Worm (Caenorhabditis elegans) whole organism, L4 larva: Measurements from ENCODE around the gene rhi-1.

ENCODE experiments used
- D1046.2 ChIP-seq: fragments of 200-800 bp; sonication (Bioruptor generic); IDR thresholded peaks from 2 replicates; pipeline ENCODE4 v1.3.6; 2022; ENCODE audit warnings: missing genetic modification characterization, missing compliant biosample characterization
- F26F4.8 ChIP-seq: fragments of 200-800 bp; sonication (Bioruptor generic); conservative IDR thresholded peaks from 2 replicates; pipeline ENCODE4 v1.3.6; 2022; ENCODE audit warnings: missing genetic modification characterization, missing compliant biosample characterization
- F37D6.2 ChIP-seq: sonication (generic microtip); optimal IDR thresholded peaks from 2 replicates; lab custom pipeline; 2016; ENCODE audit warnings: mild to moderate bottlenecking, missing genetic modification characterization, missing compliant biosample characterization
- T20F7.1 ChIP-seq: fragments of 200-800 bp; sonication (Bioruptor generic); optimal IDR thresholded peaks from 2 replicates; lab custom pipeline; 2018; ENCODE audit warnings: mild to moderate bottlenecking, missing genetic modification characterization, missing compliant biosample characterization
- aly-2 ChIP-seq: sonication (generic microtip); optimal IDR thresholded peaks from 2 replicates; lab custom pipeline; 2018; ENCODE audit warnings: missing biosample characterization, missing genetic modification characterization
- arid-1 ChIP-seq: fragments of 200-800 bp; sonication (Bioruptor generic); conservative IDR thresholded peaks from 2 replicates; pipeline ENCODE4 v1.3.6; 2022; ENCODE audit warnings: missing genetic modification reagents, missing genetic modification characterization, missing compliant biosample characterization
- ceh-20 ChIP-seq: fragments of 200-800 bp; sonication (Bioruptor generic); IDR thresholded peaks from 2 replicates; pipeline ENCODE4 v1.3.6; 2022; ENCODE audit warnings: missing genetic modification reagents, missing genetic modification characterization, missing compliant biosample characterization
- ceh-82 ChIP-seq: sonication (generic microtip); optimal IDR thresholded peaks from 2 replicates; lab custom pipeline; 2017; ENCODE audit warnings: missing biosample characterization, missing genetic modification characterization
- cey-2 ChIP-seq: sonication (generic microtip); optimal IDR thresholded peaks from 3 replicates; lab custom pipeline; 2017; ENCODE audit warnings: missing genetic modification characterization, mild to moderate bottlenecking, missing compliant biosample characterization, antibody characterized with exemption, borderline replicate concordance; ENCODE audit not compliant: insufficient read depth
- daf-16 ChIP-seq, 3 experiments: sonication (generic microtip); optimal IDR thresholded peaks; 2 replicates each; lab custom pipeline; 2016 to 2017; ENCODE audit warnings: missing genetic modification characterization in 3 of 3, missing genetic modification reagents in 3 of 3, mild to moderate bottlenecking in 2 of 3, missing compliant biosample characterization in 2 of 3, missing biosample characterization in 1 of 3, moderate library complexity in 1 of 3
- daf-8 ChIP-seq: fragments of 200-800 bp; sonication (Bioruptor generic); IDR thresholded peaks from 2 replicates; pipeline ENCODE4 v1.3.6; 2022; ENCODE audit warnings: missing genetic modification characterization, missing compliant biosample characterization
- dmd-6 ChIP-seq: fragments of 200-800 bp; sonication (Bioruptor generic); IDR thresholded peaks from 2 replicates; pipeline ENCODE4 v1.3.6; 2022; ENCODE audit warnings: missing genetic modification reagents, missing genetic modification characterization, missing compliant biosample characterization
- dmd-9 ChIP-seq: fragments of 200-800 bp; sonication (Bioruptor generic); IDR thresholded peaks from 2 replicates; pipeline ENCODE4 v1.3.6; 2022; ENCODE audit warnings: missing genetic modification reagents, missing genetic modification characterization, missing compliant biosample characterization
- egl-27 ChIP-seq: sonication (generic microtip); optimal IDR thresholded peaks from 3 replicates; lab custom pipeline; 2017; ENCODE audit warnings: missing biosample characterization, missing genetic modification reagents, missing genetic modification characterization
- egl-43 ChIP-seq: fragments of 200-800 bp; sonication (Bioruptor generic); IDR thresholded peaks from 2 replicates; pipeline ENCODE4 v1.3.6; 2022; ENCODE audit warnings: missing genetic modification reagents, missing genetic modification characterization, missing compliant biosample characterization
- gei-8 ChIP-seq: fragments of 200-800 bp; sonication (Bioruptor generic); optimal IDR thresholded peaks from 2 replicates; lab custom pipeline; 2018; ENCODE audit warnings: mild to moderate bottlenecking, missing genetic modification characterization, missing compliant biosample characterization
- hif-1 ChIP-seq, 2 experiments: sonication (generic microtip); optimal IDR thresholded peaks; 2 replicates each; lab custom pipeline; 2016 to 2017; ENCODE audit warnings: missing compliant biosample characterization in 2 of 2, missing genetic modification characterization in 2 of 2, missing genetic modification reagents in 2 of 2, missing genotype in 2 of 2, mild to moderate bottlenecking in 1 of 2
- hlh-11 ChIP-seq: fragments of 200-800 bp; sonication (Bioruptor generic); optimal IDR thresholded peaks from 2 replicates; lab custom pipeline; 2018; ENCODE audit warnings: mild to moderate bottlenecking, missing genetic modification characterization, missing compliant biosample characterization
- jun-1 ChIP-seq: fragments of 150-350 bp; optimal IDR thresholded peaks from 2 replicates; lab custom pipeline; 2014; ENCODE audit warnings: missing biosample characterization, missing genetic modification reagents, missing genetic modification characterization
- lin-1 ChIP-seq: fragments of 200-800 bp; sonication (Bioruptor generic); IDR thresholded peaks from 2 replicates; pipeline ENCODE4 v1.3.6; 2022; ENCODE audit warnings: missing genetic modification reagents, missing genetic modification characterization, missing compliant biosample characterization
- lin-15B ChIP-seq: fragments of 150-350 bp; sonication (generic microtip); optimal IDR thresholded peaks from 3 replicates; lab custom pipeline; 2014; ENCODE audit warnings: missing biosample characterization, missing genetic modification characterization
- lin-29 ChIP-seq: fragments of 200-800 bp; sonication (Bioruptor generic); IDR thresholded peaks from 2 replicates; pipeline ENCODE4 v1.3.6; 2022; ENCODE audit warnings: missing genetic modification reagents, missing genetic modification characterization, missing compliant biosample characterization
- lin-38 ChIP-seq: fragments of 200-800 bp; sonication (Bioruptor generic); IDR thresholded peaks from 2 replicates; pipeline ENCODE4 v1.3.6; 2022; ENCODE audit warnings: missing genetic modification reagents, missing genetic modification characterization, missing compliant biosample characterization
- lir-3 ChIP-seq: sonication (generic microtip); optimal IDR thresholded peaks from 2 replicates; lab custom pipeline; 2016; ENCODE audit warnings: mild to moderate bottlenecking, missing genetic modification characterization, missing compliant biosample characterization
- lsy-2 ChIP-seq, 2 experiments: fragments of 150-350 bp in 1 of 2; sonication (generic microtip) in 1 of 2; optimal IDR thresholded peaks; 2 replicates each; lab custom pipeline; 2014 to 2017; ENCODE audit warnings: missing biosample characterization in 2 of 2, missing genetic modification characterization in 2 of 2
- mdl-1 ChIP-seq, 2 experiments: fragments of 150-350 bp in 1 of 2; sonication (generic microtip) in 1 of 2; optimal IDR thresholded peaks; 2 replicates each; lab custom pipeline; 2014 to 2017; ENCODE audit warnings: missing biosample characterization in 2 of 2, missing genetic modification characterization in 2 of 2
- mdt-29 ChIP-seq: fragments of 200-800 bp; sonication (Bioruptor generic); IDR thresholded peaks from 2 replicates; pipeline ENCODE4 v1.3.6; 2022; ENCODE audit warnings: missing genetic modification reagents, missing genetic modification characterization, missing compliant biosample characterization
- mep-1 ChIP-seq: fragments of 150-350 bp; sonication (generic microtip); optimal IDR thresholded peaks from 3 replicates; lab custom pipeline; 2014; ENCODE audit warnings: missing biosample characterization, missing genetic modification characterization
- mxl-2 ChIP-seq: fragments of 200-800 bp; sonication (Bioruptor generic); conservative IDR thresholded peaks from 2 replicates; pipeline ENCODE4 v1.3.6; 2022; ENCODE audit warnings: missing genetic modification reagents, missing genetic modification characterization, missing compliant biosample characterization
- mxl-3 ChIP-seq: fragments of 200-800 bp; sonication (Bioruptor generic); optimal IDR thresholded peaks from 2 replicates; lab custom pipeline; 2018; ENCODE audit warnings: mild to moderate bottlenecking, missing genetic modification characterization, missing compliant biosample characterization
- nhr-102 ChIP-seq: sonication (generic microtip); optimal IDR thresholded peaks from 2 replicates; lab custom pipeline; 2016; ENCODE audit warnings: mild to moderate bottlenecking, missing genetic modification characterization, moderate library complexity, missing compliant biosample characterization
- nhr-11 ChIP-seq: fragments of 150-350 bp; optimal IDR thresholded peaks from 2 replicates; lab custom pipeline; 2014; ENCODE audit warnings: missing biosample characterization, missing genetic modification characterization
- nhr-237 ChIP-seq: sonication (generic microtip); optimal IDR thresholded peaks from 2 replicates; lab custom pipeline; 2017; ENCODE audit warnings: missing biosample characterization, missing genetic modification characterization
- nhr-25 ChIP-seq: sonication (generic microtip); optimal IDR thresholded peaks from 2 replicates; lab custom pipeline; 2017; ENCODE audit warnings: missing genetic modification characterization, mild to moderate bottlenecking, missing compliant biosample characterization, antibody characterized with exemption, moderate library complexity, borderline replicate concordance; ENCODE audit not compliant: insufficient read depth
- nhr-28 ChIP-seq: fragments of 150-350 bp; optimal IDR thresholded peaks from 2 replicates; lab custom pipeline; 2014; ENCODE audit warnings: missing biosample characterization, missing genetic modification characterization
- nhr-48 ChIP-seq: sonication (generic microtip); optimal IDR thresholded peaks from 2 replicates; lab custom pipeline; 2016; ENCODE audit warnings: mild to moderate bottlenecking, missing genetic modification characterization, missing compliant biosample characterization
- nhr-77 ChIP-seq: fragments of 150-350 bp; optimal IDR thresholded peaks from 2 replicates; lab custom pipeline; 2014; ENCODE audit warnings: missing biosample characterization, missing genetic modification characterization
- pha-4 ChIP-seq, 2 experiments: fragments of 150-350 bp in 1 of 2; fragments of 200-800 bp in 1 of 2; sonication (Bioruptor generic) in 1 of 2; IDR thresholded peaks in 1 of 2; optimal IDR thresholded peaks in 1 of 2; 2 replicates each; pipeline versions ENCODE4 v1.3.6 to Lab custom; 2014 to 2022; ENCODE audit warnings: missing genetic modification characterization in 2 of 2, missing genetic modification reagents in 2 of 2, missing biosample characterization in 1 of 2, missing compliant biosample characterization in 1 of 2
- php-3 ChIP-seq: fragments of 200-800 bp; sonication (Bioruptor generic); IDR thresholded peaks from 2 replicates; pipeline ENCODE4 v1.3.6; 2022; ENCODE audit warnings: missing genetic modification reagents, missing genetic modification characterization, missing compliant biosample characterization
- pqm-1 ChIP-seq: sonication (generic microtip); optimal IDR thresholded peaks from 2 replicates; lab custom pipeline; 2017; ENCODE audit warnings: missing biosample characterization, missing genetic modification characterization
- saeg-2 ChIP-seq: fragments of 200-800 bp; sonication (Bioruptor generic); IDR thresholded peaks from 2 replicates; pipeline ENCODE4 v1.3.6; 2022; ENCODE audit warnings: missing genetic modification reagents, missing genetic modification characterization, missing compliant biosample characterization
- skn-1 ChIP-seq: fragments of 150-350 bp; optimal IDR thresholded peaks from 2 replicates; lab custom pipeline; 2014; ENCODE audit warnings: missing biosample characterization, missing genetic modification characterization
- snpc-4 ChIP-seq: fragments of 150-350 bp; optimal IDR thresholded peaks from 2 replicates; lab custom pipeline; 2014; ENCODE audit warnings: missing biosample characterization, missing genetic modification characterization
- spr-1 ChIP-seq: sonication (generic microtip); optimal IDR thresholded peaks from 2 replicates; lab custom pipeline; 2016; ENCODE audit warnings: mild to moderate bottlenecking, missing genetic modification characterization, missing compliant biosample characterization
- tra-1 ChIP-seq: fragments of 200-800 bp; sonication (Bioruptor generic); IDR thresholded peaks from 2 replicates; pipeline ENCODE4 v1.3.6; 2022; ENCODE audit warnings: missing genetic modification reagents, missing genetic modification characterization, missing compliant biosample characterization
- unc-39 ChIP-seq: sonication (generic microtip); optimal IDR thresholded peaks from 2 replicates; lab custom pipeline; 2017; ENCODE audit warnings: missing biosample characterization, missing genetic modification characterization
- unc-62 ChIP-seq, 3 experiments: fragments of 150-350 bp in 1 of 3; sonication (generic microtip); optimal IDR thresholded peaks in 2 of 3; peaks in 1 of 3; 1 replicate in 1 of 3; 2 replicates in 2 of 3; lab custom pipeline; 2014 to 2017; ENCODE audit warnings: missing biosample characterization in 3 of 3, missing genetic modification characterization in 3 of 3, missing genetic modification reagents in 3 of 3, missing genotype in 1 of 3
- vab-7 ChIP-seq: fragments of 200-800 bp; sonication (Bioruptor generic); IDR thresholded peaks from 2 replicates; pipeline ENCODE4 v1.3.6; 2022; ENCODE audit warnings: missing genetic modification reagents, missing genetic modification characterization, missing compliant biosample characterization
- ztf-11 ChIP-seq: fragments of 150-350 bp; optimal IDR thresholded peaks from 2 replicates; lab custom pipeline; 2014; ENCODE audit warnings: missing biosample characterization, missing genetic modification characterization

Gene rhi-1

ce11 chrX:4526412-4526811, 18.1 kb downstream of the rhi-1 start (continued):
- TF ChIP-seq lin-1 (GFP tag; lab: Robert Waterston, UW) (no peak), lin-38 (GFP tag; lab: Robert Waterston, UW) (0 out of 2 replicates have a peak, but pooled peaks have one; percentile 24), D1046.2 (GFP tag; lab: Robert Waterston, UW) (no peak), nhr-237 (tag; lab: Kevin White, UChicago) (peak; percentile 56), lin-15B (no peak), pha-4 (GFP tag; IDR thresholded peaks at IDR 0.05; lab: Robert Waterston, UW) (no peak; the same call in 1 of the 2 replicates), pha-4 (tag; optimal IDR thresholded peaks at IDR 0.05; lab: Kevin White, UChicago) (no peak), mep-1 (tag; lab: Kevin White, UChicago) (peak; percentile 67), mxl-2 (GFP tag; lab: Robert Waterston, UW) (no peak), skn-1 (no peak), unc-39 (no peak), T20F7.1 (peak; percentile 16), vab-7 (no peak), mdt-29 (GFP tag; lab: Robert Waterston, UW) (no peak), aly-2 (peak; percentile 83), nhr-48 (tag; lab: Kevin White, UChicago) (peak; percentile 39), daf-8 (GFP tag; lab: Robert Waterston, UW) (no peak), jun-1 (tag; lab: Kevin White, UChicago) (peak; percentile 29), hlh-11 (tag; lab: Kevin White, UChicago) (peak; percentile 16), daf-16 (GFP tag; optimal IDR thresholded peaks at IDR 0.05; lab: Kevin White, UChicago) (no peak), daf-16 (tag; optimal IDR thresholded peaks at IDR 0.05; lab: Kevin White, UChicago) (peak; percentile 37), nhr-11 (tag; lab: Kevin White, UChicago) (no peak), arid-1 (0 out of 2 replicates have a peak, but pooled peaks have one; percentile 16), mdl-1 (tag; optimal IDR thresholded peaks at IDR 0.05; lab: Kevin White, UChicago) (no peak), spr-1 (tag; lab: Kevin White, UChicago) (no peak), lir-3 (no peak), nhr-28 (tag; lab: Kevin White, UChicago) (no peak)

ce11 chrX:4528905-4529304, 20.6 kb downstream of the rhi-1 start:
- TF ChIP-seq ceh-82 (tag; lab: Kevin White, UChicago) (no peak), F26F4.8 (no peak), nhr-102 (tag; lab: Kevin White, UChicago) (no peak), F37D6.2 (no peak), unc-62 (GFP tag; optimal IDR thresholded peaks at IDR 0.05 in 1 of 2; lab: Kevin White, UChicago) (peak; percentile 29 to 91), unc-62 (tag; optimal IDR thresholded peaks at IDR 0.05; lab: Kevin White, UChicago) (no peak), php-3 (no peak), saeg-2 (GFP tag; lab: Robert Waterston, UW) (0 out of 2 replicates have a peak, but pooled peaks have one; percentile 61), gei-8 (GFP tag; lab: Kevin White, UChicago) (peak; percentile 13), nhr-77 (peak; percentile 56), ztf-11 (no peak), mxl-3 (GFP tag; lab: Kevin White, UChicago) (peak; percentile 91), skn-1 (no peak), dmd-6 (GFP tag; lab: Robert Waterston, UW) (peak; percentile 92), cey-2 (tag; lab: Kevin White, UChicago) (no peak), egl-27 (tag; lab: Kevin White, UChicago) (no peak), lsy-2 (tag; optimal IDR thresholded peaks at IDR 0.05; lab: Kevin White, UChicago) (peak in 1 of 2 experiments; percentile 58), hif-1 (tag; optimal IDR thresholded peaks at IDR 0.05; lab: Kevin White, UChicago) (no peak), lin-29 (GFP tag; lab: Robert Waterston, UW) (no peak), ceh-20 (GFP tag; lab: Robert Waterston, UW) (no peak), nhr-25 (tag; lab: Kevin White, UChicago) (peak; percentile 62), tra-1 (GFP tag; lab: Robert Waterston, UW) (peak; percentile 56; the same call in 1 of the 2 replicates), mep-1 (tag; lab: Kevin White, UChicago) (peak; percentile 48), snpc-4 (no peak), dmd-9 (GFP tag; lab: Robert Waterston, UW) (no peak), egl-43 (no peak), nhr-11 (tag; lab: Kevin White, UChicago) (peak; percentile 69), pqm-1 (tag; lab: Kevin White, UChicago) (peak; percentile 52)
